Fruit fly (Drosophila melanogaster): Measurements from ENCODE around the gene CG34174.
A peak's percentile ranks its signal among the peaks of the same experiment; 100 is the strongest.

CG34174 gene

DNA sequence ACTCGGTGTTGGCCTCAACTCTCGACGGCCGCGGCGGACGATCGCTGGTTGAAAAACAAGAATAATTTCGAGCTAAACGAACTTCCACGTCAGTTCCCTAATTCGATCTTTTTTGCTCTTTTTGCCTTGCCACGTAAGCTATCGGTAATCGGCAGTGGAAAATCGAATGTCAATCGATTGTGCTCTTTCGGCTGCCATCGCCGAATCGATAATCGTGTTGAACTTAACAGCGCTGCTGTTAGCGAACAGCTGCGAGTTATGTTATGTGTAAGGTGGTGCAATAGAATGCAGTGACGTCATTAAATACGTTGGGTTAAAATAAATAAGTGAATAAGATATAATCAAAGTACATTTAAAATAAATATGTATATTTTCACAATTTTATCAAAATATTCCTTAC is 22.7 kb downstream of the CG34174 start, which contains the start of gene Sec24CD (continued):
- TF ChIP-seq Aef1 (GFP tag; IDR thresholded peaks at IDR 0.05) (no peak), chinmo (GFP tag; IDR thresholded peaks at IDR 0.05; ENCODE audit: partially characterized antibody) (peak; percentile 97), CG9609 (GFP tag; optimal IDR thresholded peaks at IDR 0.05) (no peak), Dp (GFP tag; optimal IDR thresholded peaks at IDR 0.05) (peak; percentile 43), grau (tag; optimal IDR thresholded peaks at IDR 0.05) (no peak), CG34376 (GFP tag; optimal IDR thresholded peaks at IDR 0.05) (peak; percentile 35), CG1024 (GFP tag; IDR thresholded peaks at IDR 0.05) (no peak), Gsc (GFP tag; IDR thresholded peaks at IDR 0.05) (no peak), CG11696 (GFP tag; IDR thresholded peaks at IDR 0.05) (no peak), CG33213 (GFP tag; optimal IDR thresholded peaks at IDR 0.05) (peak; percentile 0), lbe (GFP tag; optimal IDR thresholded peaks at IDR 0.05) (peak; percentile 46), Sry-δ (GFP tag; optimal IDR thresholded peaks at IDR 0.05) (peak; percentile 74), esg (GFP tag; conservative IDR thresholded peaks at IDR 0.05) (no peak), shn (GFP tag; optimal IDR thresholded peaks at IDR 0.05) (no peak), CG6689 (GFP tag; IDR thresholded peaks at IDR 0.05) (peak; percentile 100), hb (GFP tag; IDR thresholded peaks at IDR 0.05; ENCODE audit: partially characterized antibody) (peak; percentile 93), Fer1 (GFP tag; optimal IDR thresholded peaks at IDR 0.05) (no peak), fd96Cb (tag; optimal IDR thresholded peaks at IDR 0.05) (no peak), Rfx (GFP tag; IDR thresholded peaks at IDR 0.05) (peak; percentile 26; the same call in 1 of the 2 replicates), MESR4 (GFP tag; optimal IDR thresholded peaks at IDR 0.05) (peak; percentile 84), Kr (GFP tag; optimal IDR thresholded peaks at IDR 0.05) (no peak), trem (tag; optimal IDR thresholded peaks at IDR 0.05) (peak; percentile 80), CG12659 (GFP tag; optimal IDR thresholded peaks at IDR 0.05) (peak; percentile 73), Bgb (GFP tag; IDR thresholded peaks at IDR 0.05; ENCODE audit: partially characterized antibody) (peak; percentile 96), MBD-R2 (GFP tag; IDR thresholded peaks at IDR 0.05) (peak; percentile 76), CG2875 (GFP tag; optimal IDR thresholded peaks at IDR 0.05) (no peak), CG12391 (tag; optimal IDR thresholded peaks at IDR 0.05) (peak; percentile 52), CG10565 (GFP tag; optimal IDR thresholded peaks at IDR 0.05) (no peak), nmo (GFP tag; optimal IDR thresholded peaks at IDR 0.05) (peak; percentile 22), CG7963 (GFP tag; IDR thresholded peaks at IDR 0.05; ENCODE audit: partially characterized antibody) (peak; percentile 95), hbn (GFP tag; IDR thresholded peaks at IDR 0.05; ENCODE audit: partially characterized antibody) (peak; percentile 76), br (optimal IDR thresholded peaks at IDR 0.05) (no peak), grn (GFP tag; optimal IDR thresholded peaks at IDR 0.05) (no peak), CG11560 (tag; IDR thresholded peaks at IDR 0.05) (peak; percentile 98), CG17186 (GFP tag; optimal IDR thresholded peaks at IDR 0.05) (peak; percentile 10), zen (tag; optimal IDR thresholded peaks at IDR 0.05) (peak; percentile 24), crp (GFP tag; optimal IDR thresholded peaks at IDR 0.05) (peak; percentile 20 to 88), CrebB (tag; optimal IDR thresholded peaks at IDR 0.05) (peak; percentile 68), salm (tag; optimal IDR thresholded peaks at IDR 0.05) (peak; percentile 16), CG15696 (tag; optimal IDR thresholded peaks at IDR 0.05) (no peak), Xbp1 (GFP tag; optimal IDR thresholded peaks at IDR 0.05) (peak; percentile 79), Scr (GFP tag; IDR thresholded peaks at IDR 0.05; ENCODE audit: partially characterized antibody) (peak; percentile 83), seq (GFP tag; IDR thresholded peaks at IDR 0.05) (no peak), Dll (GFP tag; IDR thresholded peaks at IDR 0.05; ENCODE audit: partially characterized antibody) (peak; percentile 89), Dbx (GFP tag; IDR thresholded peaks at IDR 0.05) (0 out of 3 replicates have a peak, but pooled peaks have one; percentile 19), CG43689 (GFP tag; IDR thresholded peaks at IDR 0.05) (no peak), CG11695 (GFP tag; IDR thresholded peaks at IDR 0.05) (0 out of 3 replicates have a peak, but pooled peaks have one; percentile 14), Deaf1 (tag; optimal IDR thresholded peaks at IDR 0.05) (no peak), CG16813 (GFP tag; IDR thresholded peaks at IDR 0.05; ENCODE audit: partially characterized antibody) (peak; percentile 84), ham (GFP tag; IDR thresholded peaks at IDR 0.05) (no peak)

All from whole organism, embryonic.